Fruit fly (Drosophila melanogaster) Kc167 (cell line): ENCODE measurements around the gene EMC2A.

Experiments
- Myc ChIP-seq: fragments of >200 bp; optimal IDR thresholded peaks from 2 replicates; lab custom pipeline; 2017; ENCODE audit warnings: missing external identifiers
- Sin3A ChIP-seq: fragments of >200 bp; optimal IDR thresholded peaks from 2 replicates; lab custom pipeline; 2018; ENCODE audit warnings: missing external identifiers
- h ChIP-seq: fragments of >200 bp; optimal IDR thresholded peaks from 3 replicates; lab custom pipeline; 2018; ENCODE audit warnings: missing external identifiers
- psq ChIP-seq: fragments of >200 bp; optimal IDR thresholded peaks from 2 replicates; lab custom pipeline; 2017; ENCODE audit warnings: missing external identifiers
- ttk ChIP-seq: sonication (Bioruptor generic); optimal IDR thresholded peaks from 2 replicates; lab custom pipeline; 2017; ENCODE audit warnings: missing external identifiers

- TF ChIP-seq psq (lab: Kevin White, UChicago) (no peak), Sin3A (no peak), Myc (no peak), h (no peak), ttk (lab: Kevin White, UChicago) (no peak)
Observed at dm6 chr3R:17035945-17036344, 40.1 kb upstream of the EMC2A start, which contains the start of gene CG4009.
